Fruit fly (Drosophila melanogaster) whole organism, prepupa: ENCODE measurements around the gene Hpf1.

Experiments
- CG10631 ChIP-seq: fragments of 200-800 bp; sonication (Bioruptor generic); optimal IDR thresholded peaks from 2 replicates; lab custom pipeline; 2016; ENCODE audit warnings: missing biosample characterization, missing genetic modification characterization
- CG10669 ChIP-seq: fragments of 200-800 bp; sonication (Bioruptor generic); optimal IDR thresholded peaks from 3 replicates; lab custom pipeline; 2018; ENCODE audit warnings: missing biosample characterization, mild to moderate bottlenecking, missing genetic modification characterization, moderate library complexity
- CG11294 ChIP-seq: fragments of 200-800 bp; sonication (Bioruptor generic); IDR thresholded peaks from 2 replicates; pipeline ENCODE4 v1.3.6; 2022; ENCODE audit warnings: missing biosample characterization, missing genetic modification characterization
- CG11762 ChIP-seq: fragments of 200-800 bp; sonication (Bioruptor generic); optimal IDR thresholded peaks from 3 replicates; lab custom pipeline; 2016; ENCODE audit warnings: missing biosample characterization, missing genetic modification characterization; ENCODE audit not compliant: insufficient read depth
- CG11902 ChIP-seq: fragments of 200-800 bp; sonication (Bioruptor generic); optimal IDR thresholded peaks from 3 replicates; lab custom pipeline; 2016; ENCODE audit warnings: missing biosample characterization, missing genetic modification characterization
- CG15336 ChIP-seq: fragments of 200-800 bp; sonication (Bioruptor generic); IDR thresholded peaks from 2 replicates; pipeline ENCODE4 v1.3.6; 2022; ENCODE audit warnings: missing biosample characterization, missing genetic modification characterization
- CG1621 ChIP-seq: fragments of 200-800 bp; sonication (Bioruptor generic); optimal IDR thresholded peaks from 3 replicates; lab custom pipeline; 2018; ENCODE audit warnings: missing biosample characterization, mild to moderate bottlenecking, missing genetic modification characterization
- CG16779 ChIP-seq: fragments of 200-800 bp; sonication (Bioruptor generic); optimal IDR thresholded peaks from 3 replicates; lab custom pipeline; 2017; ENCODE audit warnings: missing biosample characterization, mild to moderate bottlenecking, missing genetic modification characterization
- CG3032 ChIP-seq: fragments of 200-800 bp; optimal IDR thresholded peaks from 2 replicates; lab custom pipeline; 2019; ENCODE audit warnings: missing biosample characterization, mild to moderate bottlenecking, missing genetic modification characterization, moderate library complexity
- CG31627 ChIP-seq: fragments of 200-800 bp; sonication (Bioruptor generic); optimal IDR thresholded peaks from 3 replicates; lab custom pipeline; 2016; ENCODE audit warnings: missing biosample characterization, missing genetic modification characterization
- CG34406 ChIP-seq: fragments of 200-800 bp; sonication (Bioruptor generic); optimal IDR thresholded peaks from 3 replicates; lab custom pipeline; 2016; ENCODE audit warnings: missing biosample characterization, missing genetic modification characterization
- CG3919 ChIP-seq: fragments of 200-800 bp; sonication (Bioruptor generic); optimal IDR thresholded peaks from 3 replicates; lab custom pipeline; 2016; ENCODE audit warnings: missing biosample characterization, missing genetic modification characterization
- CG4318 ChIP-seq: fragments of 200-800 bp; sonication (Bioruptor generic); optimal IDR thresholded peaks from 3 replicates; lab custom pipeline; 2017; ENCODE audit warnings: missing biosample characterization, mild to moderate bottlenecking, missing genetic modification characterization
- CG6163 ChIP-seq: fragments of 200-800 bp; sonication (Bioruptor generic); IDR thresholded peaks from 3 replicates; pipeline ENCODE4 v1.3.6; 2022; ENCODE audit warnings: missing biosample characterization, missing genetic modification characterization
- CG6276 ChIP-seq: fragments of 200-800 bp; sonication (Bioruptor generic); optimal IDR thresholded peaks from 2 replicates; lab custom pipeline; 2017; ENCODE audit warnings: missing biosample characterization, mild to moderate bottlenecking, missing genetic modification characterization
- CG6854 ChIP-seq: fragments of 200-800 bp; sonication (Bioruptor generic); optimal IDR thresholded peaks from 2 replicates; lab custom pipeline; 2017; ENCODE audit warnings: missing biosample characterization, mild to moderate bottlenecking, missing genetic modification characterization
- CG8319 ChIP-seq: fragments of 200-800 bp; sonication (Bioruptor generic); optimal IDR thresholded peaks from 3 replicates; lab custom pipeline; 2016; ENCODE audit warnings: missing biosample characterization, missing genetic modification characterization
- CG8632 ChIP-seq: fragments of 200-800 bp; sonication (Bioruptor generic); optimal IDR thresholded peaks from 3 replicates; lab custom pipeline; 2016; ENCODE audit warnings: missing biosample characterization, missing genetic modification characterization
- Eip75B ChIP-seq: fragments of 200-800 bp; sonication (Bioruptor generic); optimal IDR thresholded peaks from 3 replicates; lab custom pipeline; 2016; ENCODE audit warnings: missing biosample characterization, missing genetic modification characterization
- Eip78C ChIP-seq: fragments of 200-800 bp; sonication (Bioruptor generic); peaks from one replicate; lab custom pipeline; 2016; ENCODE audit warnings: missing biosample characterization, missing genetic modification characterization
- Eip93F ChIP-seq: fragments of 200-800 bp; sonication (Bioruptor generic); optimal IDR thresholded peaks from 2 replicates; lab custom pipeline; 2016; ENCODE audit warnings: missing biosample characterization, mild to moderate bottlenecking, missing genetic modification characterization
- Ets21C ChIP-seq: fragments of 200-800 bp; sonication (Bioruptor generic); optimal IDR thresholded peaks from 3 replicates; lab custom pipeline; 2016; ENCODE audit warnings: missing biosample characterization, missing genetic modification characterization
- Ets96B ChIP-seq: fragments of 200-800 bp; optimal IDR thresholded peaks from 2 replicates; lab custom pipeline; 2019; ENCODE audit warnings: missing biosample characterization, mild to moderate bottlenecking, missing genetic modification characterization, moderate library complexity
- Gug ChIP-seq: fragments of 200-800 bp; sonication (Bioruptor generic); IDR thresholded peaks from 2 replicates; pipeline ENCODE4 v1.3.6; 2022; ENCODE audit warnings: missing biosample characterization, missing genetic modification characterization
- Hr38 ChIP-seq: sonication (Bioruptor generic); optimal IDR thresholded peaks from 2 replicates; lab custom pipeline; 2016; ENCODE audit warnings: missing biosample characterization, missing genetic modification characterization
- Hr39 ChIP-seq: fragments of 200-800 bp; sonication (Bioruptor generic); optimal IDR thresholded peaks from 2 replicates; lab custom pipeline; 2016; ENCODE audit warnings: missing biosample characterization, missing genetic modification characterization
- Hr4 ChIP-seq: fragments of 200-800 bp; sonication (Bioruptor generic); optimal IDR thresholded peaks from 3 replicates; lab custom pipeline; 2016; ENCODE audit warnings: missing biosample characterization, missing genetic modification characterization
- Lpt ChIP-seq: fragments of 200-800 bp; sonication (Bioruptor generic); optimal IDR thresholded peaks from 3 replicates; lab custom pipeline; 2016; ENCODE audit warnings: missing biosample characterization, missing genetic modification characterization
- Met ChIP-seq: fragments of 200-800 bp; sonication (Bioruptor generic); optimal IDR thresholded peaks from 3 replicates; lab custom pipeline; 2016; ENCODE audit warnings: missing biosample characterization, missing genetic modification characterization
- OdsH ChIP-seq: fragments of 200-800 bp; sonication (Bioruptor generic); optimal IDR thresholded peaks from 3 replicates; lab custom pipeline; 2016; ENCODE audit warnings: missing biosample characterization, missing genetic modification characterization
- Smox ChIP-seq: fragments of 200-800 bp; sonication (Bioruptor generic); optimal IDR thresholded peaks from 3 replicates; lab custom pipeline; 2016; ENCODE audit warnings: missing biosample characterization, missing genetic modification characterization
- Sox102F ChIP-seq: fragments of 200-800 bp; sonication (Bioruptor generic); optimal IDR thresholded peaks from 2 replicates; lab custom pipeline; 2016; ENCODE audit warnings: missing biosample characterization, mild to moderate bottlenecking, missing genetic modification characterization
- Sox14 ChIP-seq: fragments of 200-800 bp; sonication (Bioruptor generic); optimal IDR thresholded peaks from 3 replicates; lab custom pipeline; 2016; ENCODE audit warnings: missing biosample characterization, missing genetic modification characterization
- Sox15 ChIP-seq: fragments of 200-800 bp; sonication (Bioruptor generic); optimal IDR thresholded peaks from 3 replicates; lab custom pipeline; 2016; ENCODE audit warnings: missing biosample characterization, missing genetic modification characterization
- achi ChIP-seq: fragments of 200-800 bp; sonication (Bioruptor generic); optimal IDR thresholded peaks from 3 replicates; lab custom pipeline; 2016; ENCODE audit warnings: missing biosample characterization, missing genetic modification characterization
- acj6 ChIP-seq: fragments of 200-800 bp; sonication (Bioruptor generic); optimal IDR thresholded peaks from 3 replicates; lab custom pipeline; 2016; ENCODE audit warnings: missing biosample characterization, missing genetic modification characterization
- cyc ChIP-seq: fragments of 200-800 bp; sonication (Bioruptor generic); optimal IDR thresholded peaks from 3 replicates; lab custom pipeline; 2016; ENCODE audit warnings: missing biosample characterization, missing genetic modification characterization
- dsx ChIP-seq: fragments of 200-800 bp; optimal IDR thresholded peaks from 3 replicates; lab custom pipeline; 2019; ENCODE audit warnings: missing biosample characterization, mild to moderate bottlenecking, missing genetic modification characterization, moderate library complexity; ENCODE audit not compliant: poor library complexity, severe bottlenecking
- eg ChIP-seq: fragments of 200-800 bp; sonication (Bioruptor generic); IDR thresholded peaks from 3 replicates; pipeline ENCODE4 v1.3.6; 2022; ENCODE audit warnings: missing biosample characterization, missing genetic modification characterization
- esn ChIP-seq: fragments of 200-800 bp; sonication (Bioruptor generic); optimal IDR thresholded peaks from 2 replicates; lab custom pipeline; 2016; ENCODE audit warnings: missing biosample characterization, mild to moderate bottlenecking, missing genetic modification characterization, moderate library complexity
- fd85E ChIP-seq: fragments of 200-800 bp; sonication (Bioruptor generic); optimal IDR thresholded peaks from 3 replicates; lab custom pipeline; 2016; ENCODE audit warnings: missing biosample characterization, missing genetic modification characterization
- fkh ChIP-seq: fragments of 200-800 bp; sonication (Bioruptor generic); optimal IDR thresholded peaks from 3 replicates; lab custom pipeline; 2017; ENCODE audit warnings: missing biosample characterization, mild to moderate bottlenecking, missing genetic modification characterization, moderate library complexity
- lz ChIP-seq: fragments of 200-800 bp; sonication (Bioruptor generic); optimal IDR thresholded peaks from 3 replicates; lab custom pipeline; 2016; ENCODE audit warnings: missing biosample characterization, missing genetic modification characterization
- net ChIP-seq: fragments of 200-800 bp; sonication (Bioruptor generic); optimal IDR thresholded peaks from 3 replicates; lab custom pipeline; 2016; ENCODE audit warnings: missing biosample characterization, missing genetic modification characterization
- pdm3 ChIP-seq: fragments of 200-800 bp; sonication (Bioruptor generic); optimal IDR thresholded peaks from 3 replicates; lab custom pipeline; 2016; ENCODE audit warnings: missing biosample characterization, missing genetic modification characterization
- salr ChIP-seq, 2 experiments: fragments of 200-800 bp; sonication (Bioruptor generic); optimal IDR thresholded peaks; 3 replicates each; lab custom pipeline; 2016 to 2018; ENCODE audit warnings: missing biosample characterization in 2 of 2, missing genetic modification characterization in 2 of 2, mild to moderate bottlenecking in 1 of 2
- spab ChIP-seq: fragments of 200-800 bp; sonication (Bioruptor generic); optimal IDR thresholded peaks from 2 replicates; lab custom pipeline; 2017; ENCODE audit warnings: missing biosample characterization, mild to moderate bottlenecking, missing genetic modification characterization, missing genetic modification reagents
- svp ChIP-seq: fragments of 200-800 bp; sonication (Bioruptor generic); peaks from one replicate; lab custom pipeline; 2016; ENCODE audit warnings: missing biosample characterization, missing genetic modification characterization
- topi ChIP-seq: fragments of 200-800 bp; sonication (Bioruptor generic); optimal IDR thresholded peaks from 3 replicates; lab custom pipeline; 2016; ENCODE audit warnings: missing biosample characterization, missing genetic modification characterization
- vri ChIP-seq: fragments of 200-800 bp; sonication (Bioruptor generic); optimal IDR thresholded peaks from 3 replicates; lab custom pipeline; 2016; ENCODE audit warnings: missing biosample characterization, mild to moderate bottlenecking, missing genetic modification characterization

Hpf1 gene

DNA sequence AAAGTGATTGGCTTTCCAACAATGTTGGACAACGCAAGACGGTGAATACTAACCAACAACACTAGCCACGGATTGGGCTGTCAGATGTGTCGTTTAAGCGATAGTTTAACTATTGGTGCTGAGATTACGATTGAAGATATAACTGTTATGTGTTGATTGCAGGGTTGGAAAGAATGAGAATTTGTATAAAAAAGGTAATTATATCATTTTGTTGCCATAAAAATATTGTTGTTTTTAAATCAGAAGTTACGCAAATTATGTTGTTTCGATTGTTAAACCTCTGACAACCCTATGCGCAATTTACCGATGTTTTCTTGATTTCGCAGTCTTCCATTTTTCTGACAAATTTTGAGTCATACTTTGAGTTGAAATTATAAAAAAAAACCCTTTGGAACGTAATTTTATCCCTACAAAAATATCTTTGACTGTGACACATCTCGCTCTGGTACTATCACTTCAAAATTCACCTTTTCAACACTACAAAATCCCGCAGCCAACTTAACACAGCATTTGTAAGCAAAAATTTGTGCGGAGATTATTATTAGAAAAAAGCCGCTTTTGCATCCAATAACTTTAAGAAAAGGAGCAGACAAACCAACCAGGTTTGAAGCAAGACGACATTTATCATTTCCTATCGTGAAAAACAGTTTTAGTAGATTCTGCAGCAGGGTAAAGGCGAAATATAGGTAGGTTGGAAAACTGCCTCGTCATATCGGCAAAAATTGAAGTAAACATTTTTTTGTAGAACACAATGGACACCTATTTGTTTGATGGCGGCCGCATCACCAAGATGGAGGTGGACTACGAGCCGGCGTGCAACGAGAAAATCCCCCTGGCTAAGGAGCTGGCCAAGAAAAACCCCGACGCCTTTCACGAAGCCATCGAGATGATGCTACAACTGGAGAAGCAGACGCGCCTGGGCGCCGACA, 2.4 kb upstream of the Hpf1 start, which contains the start of the genes Hat1 and Rpn5:
Gene Hat1, minus strand, starts transcription at position 360 of the 929 bp plus-strand sequence.
Gene Rpn5, plus strand, starts transcription at position 469 of the 929 bp plus-strand sequence.
- TF ChIP-seq CG1621 (tag; lab: Kevin White, UChicago) = peak; percentile 7
- TF ChIP-seq OdsH (GFP tag; lab: Kevin White, UChicago) = peak; percentile 92
- TF ChIP-seq Lpt (GFP tag; lab: Kevin White, UChicago) = peak; percentile 59
- TF ChIP-seq Hr4 (GFP tag; lab: Kevin White, UChicago) = peak; percentile 89
- TF ChIP-seq net (GFP tag; lab: Kevin White, UChicago) = peak; percentile 67
- 0 out of 3 replicates have a peak, but pooled peaks have one; percentile 23 for TF ChIP-seq CG6163 (GFP tag; lab: Robert Waterston, UW)
- TF ChIP-seq Eip78C (GFP tag; lab: Kevin White, UChicago) = peak; percentile 94
- TF ChIP-seq fkh (GFP tag; lab: Kevin White, UChicago) = no peak
- peak; percentile 67 for TF ChIP-seq CG3032
- TF ChIP-seq salr (GFP tag; optimal IDR thresholded peaks at IDR 0.05; lab: Kevin White, UChicago) = peak; percentile 55 to 92
- peak; percentile 61; the same call in 2 of the 3 replicates for TF ChIP-seq eg (GFP tag; lab: Robert Waterston, UW)
- peak; percentile 91 for TF ChIP-seq topi (GFP tag; lab: Kevin White, UChicago)
- peak; percentile 72 for TF ChIP-seq fd85E (GFP tag; lab: Kevin White, UChicago)
- peak; percentile 30 for TF ChIP-seq Hr38 (GFP tag; lab: Kevin White, UChicago)
- TF ChIP-seq CG11762 (GFP tag; lab: Kevin White, UChicago) = peak; percentile 68
- TF ChIP-seq Sox15 (GFP tag; lab: Kevin White, UChicago) = peak; percentile 83
- TF ChIP-seq CG11294 = peak; percentile 52; the same call in 1 of the 2 replicates
- TF ChIP-seq cyc (GFP tag; lab: Kevin White, UChicago) = peak; percentile 92
- TF ChIP-seq CG8319 (GFP tag; lab: Kevin White, UChicago) = peak; percentile 72
- TF ChIP-seq esn (GFP tag; lab: Kevin White, UChicago) = peak; percentile 92
- TF ChIP-seq CG11902 = peak; percentile 81
- no peak for TF ChIP-seq CG6854 (GFP tag; lab: Kevin White, UChicago)
- TF ChIP-seq Ets21C (GFP tag; lab: Kevin White, UChicago) = peak; percentile 90
- TF ChIP-seq Smox (GFP tag; lab: Kevin White, UChicago) = peak; percentile 89
- peak; percentile 94 for TF ChIP-seq CG31627 (GFP tag; lab: Kevin White, UChicago)
- peak; percentile 92 for TF ChIP-seq lz (GFP tag; lab: Kevin White, UChicago)
- peak; percentile 94 for TF ChIP-seq achi (GFP tag; lab: Kevin White, UChicago)
- TF ChIP-seq Gug (GFP tag; lab: Robert Waterston, UW) = peak; percentile 59
- TF ChIP-seq Ets96B (tag; lab: Kevin White, UChicago) = peak; percentile 60
- peak; percentile 86 for TF ChIP-seq CG3919 (GFP tag; lab: Kevin White, UChicago)
- TF ChIP-seq Eip93F = no peak
- peak; percentile 92 for TF ChIP-seq Hr39 (GFP tag; lab: Kevin White, UChicago)
- TF ChIP-seq CG10669 (GFP tag; lab: Kevin White, UChicago) = no peak
- TF ChIP-seq CG8632 (GFP tag; lab: Kevin White, UChicago) = peak; percentile 77
- peak; percentile 92 for TF ChIP-seq svp (GFP tag; lab: Kevin White, UChicago)
- peak; percentile 91 for TF ChIP-seq Sox14 (GFP tag; lab: Kevin White, UChicago)
- peak; percentile 92 for TF ChIP-seq CG10631
- TF ChIP-seq CG4318 (GFP tag; lab: Kevin White, UChicago) = peak; percentile 64
- TF ChIP-seq vri (GFP tag; lab: Kevin White, UChicago) = peak; percentile 77
- TF ChIP-seq CG34406 (GFP tag; lab: Kevin White, UChicago) = peak; percentile 76
- TF ChIP-seq CG16779 (tag; lab: Kevin White, UChicago) = no peak
- TF ChIP-seq CG6276 (GFP tag; lab: Kevin White, UChicago) = no peak
- TF ChIP-seq Sox102F = peak; percentile 87
- peak; percentile 92 for TF ChIP-seq Eip75B (GFP tag; lab: Kevin White, UChicago)
- TF ChIP-seq Met (GFP tag; lab: Kevin White, UChicago) = peak; percentile 87
- peak; percentile 87 for TF ChIP-seq acj6 (GFP tag; lab: Kevin White, UChicago)
- TF ChIP-seq pdm3 (GFP tag; lab: Kevin White, UChicago) = peak; percentile 90
- TF ChIP-seq CG15336 (GFP tag; lab: Robert Waterston, UW) = peak; percentile 41; the same call in 1 of the 2 replicates
- peak; percentile 46 for TF ChIP-seq spab (GFP tag; lab: Kevin White, UChicago)
- TF ChIP-seq dsx (GFP tag; lab: Kevin White, UChicago) = peak; percentile 51
